Fruit fly (Drosophila melanogaster) whole organism, wandering third instar larva: ENCODE results near the gene CG31207.

Source experiments
- Abd-B ChIP-seq: fragments of >200 bp; optimal IDR thresholded peaks from 2 replicates; lab custom pipeline; 2017; ENCODE audit warnings: missing biosample characterization, missing genetic modification characterization
- CG32264 ChIP-seq: fragments of 200-800 bp; sonication (Bioruptor generic); optimal IDR thresholded peaks from 2 replicates; lab custom pipeline; 2016; ENCODE audit warnings: missing biosample characterization, missing genetic modification characterization
- CG9705 ChIP-seq: fragments of 200-800 bp; sonication (Bioruptor generic); optimal IDR thresholded peaks from 2 replicates; lab custom pipeline; 2018; ENCODE audit warnings: missing biosample characterization, mild to moderate bottlenecking, missing genetic modification characterization
- CrebA ChIP-seq: fragments of 200-800 bp; sonication (Bioruptor generic); optimal IDR thresholded peaks from 2 replicates; lab custom pipeline; 2016; ENCODE audit warnings: missing biosample characterization, mild to moderate bottlenecking, missing genetic modification characterization, borderline replicate concordance
- Dfd ChIP-seq: fragments of >200 bp; optimal IDR thresholded peaks from 2 replicates; lab custom pipeline; 2017; ENCODE audit warnings: missing biosample characterization, missing genetic modification characterization
- Dif ChIP-seq: fragments of 200-275, 200-300 bp; sonication (Bioruptor generic); optimal IDR thresholded peaks from 2 replicates; lab custom pipeline; 2018; ENCODE audit warnings: missing biosample characterization, missing genetic modification characterization; ENCODE audit not compliant: partially characterized antibody
- Hnf4 ChIP-seq: fragments of 200-800 bp; sonication (Bioruptor generic); optimal IDR thresholded peaks from 2 replicates; lab custom pipeline; 2016; ENCODE audit warnings: missing biosample characterization, mild to moderate bottlenecking, missing genetic modification characterization
- Hr78 ChIP-seq: fragments of >200 bp; optimal IDR thresholded peaks from 2 replicates; lab custom pipeline; 2017; ENCODE audit warnings: missing biosample characterization, missing genetic modification characterization
- Hr83 ChIP-seq: fragments of 200-300 bp; sonication (Bioruptor generic); optimal IDR thresholded peaks from 2 replicates; lab custom pipeline; 2016; ENCODE audit warnings: missing biosample characterization, mild to moderate bottlenecking, missing genetic modification characterization, moderate library complexity; ENCODE audit not compliant: poor library complexity, severe bottlenecking
- Mio ChIP-seq: sonication (Bioruptor generic); optimal IDR thresholded peaks from 2 replicates; lab custom pipeline; 2016; ENCODE audit warnings: missing biosample characterization, missing genetic modification characterization
- OdsH ChIP-seq: fragments of 200-800 bp; sonication (Bioruptor generic); optimal IDR thresholded peaks from 2 replicates; lab custom pipeline; 2016; ENCODE audit warnings: missing biosample characterization, mild to moderate bottlenecking, missing genetic modification characterization
- Rel ChIP-seq, 2 experiments: fragments of 200-800 bp; sonication (Bioruptor generic) in 1 of 2; optimal IDR thresholded peaks; 2 replicates in 1 of 2; 3 replicates in 1 of 2; lab custom pipeline; 2016 to 2019; ENCODE audit warnings: mild to moderate bottlenecking in 2 of 2, missing biosample characterization in 2 of 2, missing genetic modification characterization in 2 of 2, moderate library complexity in 1 of 2
- Sp1 ChIP-seq: fragments of 200-800 bp; sonication (Bioruptor generic); optimal IDR thresholded peaks from 3 replicates; lab custom pipeline; 2019; ENCODE audit warnings: missing biosample characterization, mild to moderate bottlenecking, missing genetic modification characterization, moderate library complexity
- Vsx2 ChIP-seq: fragments of 200-300, 225-300 bp; sonication (Bioruptor generic); optimal IDR thresholded peaks from 2 replicates; lab custom pipeline; 2018; ENCODE audit warnings: missing biosample characterization, missing genetic modification characterization; ENCODE audit not compliant: partially characterized antibody
- br ChIP-seq: fragments of 200-800 bp; sonication (Bioruptor generic); optimal IDR thresholded peaks from 2 replicates; lab custom pipeline; 2016; ENCODE audit warnings: missing biosample characterization, missing genetic modification characterization
- brk ChIP-seq: fragments of 200-800 bp; sonication (Bioruptor generic); optimal IDR thresholded peaks from 2 replicates; lab custom pipeline; 2016; ENCODE audit warnings: missing biosample characterization, mild to moderate bottlenecking, missing genetic modification characterization
- dl ChIP-seq, 2 experiments: fragments of 175-275, 200-275 bp in 1 of 2; fragments of 200-275 bp in 1 of 2; sonication (Bioruptor generic); optimal IDR thresholded peaks; lab custom pipeline; 2018; ENCODE audit warnings: mild to moderate bottlenecking in 2 of 2, missing biosample characterization in 2 of 2, missing genetic modification characterization in 2 of 2, moderate library complexity in 2 of 2; ENCODE audit not compliant: partially characterized antibody in 2 of 2, insufficient read depth in 1 of 2
- fru ChIP-seq: fragments of 200-800 bp; sonication (Bioruptor generic); optimal IDR thresholded peaks from 3 replicates; lab custom pipeline; 2016; ENCODE audit warnings: missing biosample characterization, mild to moderate bottlenecking, missing genetic modification characterization
- h ChIP-seq: fragments of 200-800 bp; sonication (Bioruptor generic); optimal IDR thresholded peaks from 3 replicates; lab custom pipeline; 2016; ENCODE audit warnings: missing biosample characterization, mild to moderate bottlenecking, missing genetic modification characterization
- lola ChIP-seq: fragments of >200 bp; optimal IDR thresholded peaks from 2 replicates; lab custom pipeline; 2017; ENCODE audit warnings: missing biosample characterization, missing genetic modification characterization
- pan ChIP-seq: fragments of >200 bp; optimal IDR thresholded peaks from 2 replicates; lab custom pipeline; 2017
- psq ChIP-seq: fragments of 200-800 bp; sonication (Bioruptor generic); optimal IDR thresholded peaks from 3 replicates; lab custom pipeline; 2017; ENCODE audit warnings: missing biosample characterization, mild to moderate bottlenecking, missing genetic modification characterization, moderate library complexity
- rgr ChIP-seq: fragments of 200-800 bp; sonication (Bioruptor generic); optimal IDR thresholded peaks from 3 replicates; lab custom pipeline; 2016; ENCODE audit warnings: missing biosample characterization, mild to moderate bottlenecking, missing genetic modification characterization
- sage ChIP-seq: fragments of 200-800 bp; sonication (Bioruptor generic); optimal IDR thresholded peaks from 2 replicates; lab custom pipeline; 2016; ENCODE audit warnings: missing biosample characterization, mild to moderate bottlenecking, missing genetic modification characterization
- sv ChIP-seq: fragments of 200-800 bp; sonication (Bioruptor generic); optimal IDR thresholded peaks from 3 replicates; lab custom pipeline; 2016; ENCODE audit warnings: missing biosample characterization, missing genetic modification characterization
- tai ChIP-seq: sonication (Bioruptor generic); optimal IDR thresholded peaks from 2 replicates; lab custom pipeline; 2016; ENCODE audit warnings: missing biosample characterization, missing genetic modification characterization
- usp ChIP-seq: fragments of >200 bp; optimal IDR thresholded peaks from 2 replicates; lab custom pipeline; 2017; ENCODE audit warnings: missing biosample characterization, missing genetic modification characterization
- woc ChIP-seq: sonication (Bioruptor generic); optimal IDR thresholded peaks from 2 replicates; lab custom pipeline; 2016; ENCODE audit warnings: missing biosample characterization, mild to moderate bottlenecking, missing genetic modification characterization

CG31207 gene

DNA sequence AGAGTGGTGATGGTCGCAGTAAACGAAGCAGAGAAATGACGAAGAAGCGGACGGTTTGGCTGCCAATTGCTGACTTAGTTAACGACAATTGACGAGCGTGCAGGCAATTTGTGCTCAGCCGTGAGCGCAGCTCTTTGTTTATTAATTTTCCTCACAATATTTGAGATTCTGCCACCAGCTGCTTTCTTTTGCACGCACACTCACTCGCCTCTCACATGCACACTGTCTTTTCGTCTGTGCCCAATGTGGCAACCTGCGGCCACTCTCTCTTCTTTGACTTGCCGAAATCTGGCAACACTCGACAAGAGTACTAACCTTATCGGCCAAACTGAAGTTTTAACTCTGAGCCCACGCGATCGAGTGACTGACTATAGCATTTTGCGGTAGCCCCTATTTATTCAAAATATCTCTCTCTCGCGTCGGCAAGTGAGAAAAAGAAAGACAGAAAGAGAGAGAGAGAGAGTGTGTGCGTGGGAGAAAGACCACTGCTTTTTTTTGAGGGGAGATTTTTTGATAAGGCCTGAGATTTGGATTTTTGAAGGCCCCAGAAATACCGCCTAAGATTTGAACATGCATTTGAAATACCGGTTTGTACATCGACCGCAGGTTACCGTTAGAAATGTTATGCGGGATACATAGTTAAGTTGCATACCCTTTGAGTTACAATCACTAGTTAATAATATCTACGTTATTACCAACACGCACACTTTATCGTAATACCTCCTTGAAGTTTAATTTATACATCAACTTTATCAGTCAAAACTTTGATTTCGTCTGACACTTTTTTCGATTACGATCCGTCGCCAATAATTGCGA, 13.8 kb upstream of the CG31207 start, which contains the start of gene Mvl (continued):
- TF ChIP-seq OdsH, result no peak

DNA sequence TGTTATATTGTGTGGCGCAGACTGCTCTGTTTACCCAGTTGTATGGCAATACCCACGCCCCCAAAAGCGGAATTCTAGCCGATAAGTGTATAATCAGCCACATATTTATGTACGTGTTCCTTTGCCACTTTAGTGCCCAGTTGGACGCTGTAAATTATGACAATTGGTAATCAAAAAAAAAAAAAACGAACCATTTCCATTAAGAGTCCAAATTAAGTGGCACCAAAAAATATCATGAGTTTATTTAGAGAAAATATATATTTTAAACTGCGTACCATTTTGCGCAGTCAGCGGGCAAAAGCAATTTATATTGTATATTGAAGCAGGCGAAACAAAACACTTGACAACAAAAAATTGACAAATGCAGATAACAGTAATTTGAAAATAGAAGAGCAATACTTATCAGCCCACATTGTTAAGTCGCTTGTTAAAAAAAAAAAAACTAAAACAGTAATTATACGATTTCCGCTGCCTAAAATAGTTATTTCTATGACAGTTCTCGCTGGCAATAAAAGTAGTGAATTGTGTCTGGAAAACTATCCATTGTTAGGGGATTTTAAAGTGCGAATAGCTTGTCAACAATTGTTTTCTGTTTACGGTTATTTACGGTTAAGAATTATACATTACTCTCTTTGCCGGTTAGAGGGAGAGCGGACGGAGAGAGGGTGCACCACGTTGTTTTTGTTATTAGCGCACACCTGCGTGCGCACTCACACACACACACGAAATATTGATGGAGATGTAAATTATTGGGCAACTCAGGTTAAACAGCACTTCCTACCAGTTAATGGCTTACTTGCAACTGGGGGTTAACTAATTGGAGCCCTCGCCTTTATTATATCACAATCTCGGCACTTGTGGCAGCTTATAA, 12.9 kb upstream of the CG31207 start:
- TF ChIP-seq Mio (GFP tag; lab: Kevin White, UChicago), result no peak
- peak; percentile 2 for TF ChIP-seq Hnf4 (GFP tag; lab: Kevin White, UChicago)
- TF ChIP-seq CrebA (GFP tag; lab: Kevin White, UChicago), result peak; percentile 11
- no peak for TF ChIP-seq sage (GFP tag; lab: Kevin White, UChicago)
- TF ChIP-seq tai (GFP tag; lab: Kevin White, UChicago), result no peak
- no peak for TF ChIP-seq sv (GFP tag; lab: Kevin White, UChicago)
- no peak for TF ChIP-seq pan (lab: Kevin White, UChicago)
- peak; percentile 51 for TF ChIP-seq brk (GFP tag; lab: Kevin White, UChicago)
- no peak for TF ChIP-seq CG9705 (GFP tag; lab: Kevin White, UChicago)
- TF ChIP-seq usp, result no peak
- no peak for TF ChIP-seq lola (GFP tag; lab: Kevin White, UChicago)
- no peak for TF ChIP-seq h (GFP tag; lab: Kevin White, UChicago)
- no peak for TF ChIP-seq Dif
- TF ChIP-seq Vsx2, result no peak
- TF ChIP-seq Hr83 (GFP tag; lab: Kevin White, UChicago), result no peak

DNA sequence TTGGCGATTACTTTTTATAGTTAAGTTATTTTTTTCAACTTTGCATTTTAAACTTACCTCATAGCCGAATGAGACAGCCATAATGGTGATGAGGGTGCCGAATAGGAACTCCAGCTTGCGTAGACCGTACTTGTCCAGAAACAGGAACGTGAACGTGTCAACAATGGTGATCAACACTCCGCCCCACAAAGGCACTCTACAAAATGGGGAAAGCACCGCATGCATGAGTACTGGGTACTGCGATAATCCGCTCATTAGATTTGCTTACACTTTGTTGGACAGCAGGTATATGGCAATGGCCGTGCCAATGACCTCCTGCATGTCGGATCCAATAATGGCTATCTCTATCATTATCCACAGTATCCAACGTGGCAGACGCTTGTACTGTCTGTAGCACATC, 10.7 kb upstream of the CG31207 start:
- TF ChIP-seq Rel (GFP tag; optimal IDR thresholded peaks at IDR 0.05; lab: Kevin White, UChicago) (no peak), Rel (tag; optimal IDR thresholded peaks at IDR 0.05; lab: Kevin White, UChicago) (peak; percentile 94), CrebA (GFP tag; lab: Kevin White, UChicago) (no peak)
- TF ChIP-seq, all 38 proteins: peak for 1

DNA sequence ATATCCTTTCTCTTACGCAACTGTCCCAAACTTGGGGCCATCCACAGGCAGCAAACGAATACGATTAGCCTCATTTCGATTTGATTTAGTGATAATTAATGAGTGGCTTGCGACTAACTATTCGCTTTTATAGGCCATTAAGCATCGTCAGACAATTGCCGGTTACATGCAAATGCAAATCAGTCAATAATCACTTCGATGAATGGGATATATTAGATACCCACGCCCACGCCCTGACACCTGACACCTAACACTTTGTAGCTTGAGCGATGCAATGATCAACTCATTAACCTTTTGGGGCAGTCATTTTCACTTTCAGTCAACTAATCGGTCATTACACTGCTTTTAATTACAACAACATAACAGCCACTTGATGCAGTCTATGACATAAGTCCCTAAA, 4.0 kb upstream of the CG31207 start, which contains the start of gene Jhbp15:
Jhbp15 (minus strand) TSS at position 101 of the 400 bp plus-strand sequence.
- TF ChIP-seq usp, result no peak
- TF ChIP-seq CrebA (GFP tag; lab: Kevin White, UChicago), result no peak
- no peak for TF ChIP-seq Abd-B (GFP tag; lab: Kevin White, UChicago)
- no peak for TF ChIP-seq CG32264 (GFP tag; lab: Kevin White, UChicago)
- TF ChIP-seq, all 38 proteins: peak for 0

- no peak for TF ChIP-seq fru (GFP tag; lab: Kevin White, UChicago)
- no peak for TF ChIP-seq br
- TF ChIP-seq dl (GFP tag; optimal IDR thresholded peaks at IDR 0.05; lab: Kevin White, UChicago; ENCODE audit: insufficient read depth in 1 of 2, partially characterized antibody in 2 of 2), result no peak
- TF ChIP-seq tai (GFP tag; lab: Kevin White, UChicago), result no peak
- no peak for TF ChIP-seq rgr (GFP tag; lab: Kevin White, UChicago)
- TF ChIP-seq psq (GFP tag; lab: Kevin White, UChicago), result no peak
Observed at dm6 chr3R:21048729-21049128, 1.9 kb upstream of the CG31207 start, which contains the start of gene CG7079. Gene CG7079, minus strand, starts transcription at chr3R:21048829.

dm6 chr3R:21045742-21046141, 1.1 kb downstream of the CG31207 start, which contains the start of gene CG31189:
Gene CG31189, minus strand, starts transcription at chr3R:21045842.
- TF ChIP-seq Hnf4 (GFP tag; lab: Kevin White, UChicago) (no peak), OdsH (no peak), woc (GFP tag; lab: Kevin White, UChicago) (no peak), Hr78 (GFP tag; lab: Kevin White, UChicago) (no peak), pan (lab: Kevin White, UChicago) (no peak), Rel (GFP tag; optimal IDR thresholded peaks at IDR 0.05; lab: Kevin White, UChicago) (no peak), Rel (tag; optimal IDR thresholded peaks at IDR 0.05; lab: Kevin White, UChicago) (no peak), h (GFP tag; lab: Kevin White, UChicago) (no peak), tai (GFP tag; lab: Kevin White, UChicago) (no peak), Vsx2 (no peak), Dfd (no peak), Sp1 (GFP tag; lab: Kevin White, UChicago) (no peak), Abd-B (GFP tag; lab: Kevin White, UChicago) (no peak)
